Worm (Caenorhabditis elegans) whole organism, young adult: ENCODE measurements around the gene Y40H4A.2.

Experiments
- B0261.1 ChIP-seq: sonication (generic microtip); optimal IDR thresholded peaks from 2 replicates; lab custom pipeline; 2016; ENCODE audit warnings: mild to moderate bottlenecking, missing genetic modification characterization, moderate library complexity, missing compliant biosample characterization
- F10E7.11 ChIP-seq: sonication (generic microtip); optimal IDR thresholded peaks from 2 replicates; lab custom pipeline; 2017; ENCODE audit warnings: mild to moderate bottlenecking, missing genetic modification characterization, moderate library complexity, missing compliant biosample characterization
- F39B2.1 ChIP-seq: fragments of 200-800 bp; sonication (Bioruptor generic); IDR thresholded peaks from 2 replicates; pipeline ENCODE4 v1.3.6; 2022; ENCODE audit warnings: missing genetic modification reagents, missing genetic modification characterization, missing compliant biosample characterization
- F49E8.2 ChIP-seq: sonication (generic microtip); optimal IDR thresholded peaks from 3 replicates; lab custom pipeline; 2017; ENCODE audit warnings: missing genetic modification characterization, mild to moderate bottlenecking, missing compliant biosample characterization, antibody characterized with exemption, moderate library complexity; ENCODE audit not compliant: insufficient read depth
- F57C9.4 ChIP-seq: sonication (generic microtip); optimal IDR thresholded peaks from 2 replicates; lab custom pipeline; 2017; ENCODE audit warnings: mild to moderate bottlenecking, missing genetic modification characterization, missing compliant biosample characterization
- Y53G8AR.9 ChIP-seq: fragments of 200-800 bp; sonication (Bioruptor generic); conservative IDR thresholded peaks from 2 replicates; pipeline ENCODE4 v1.3.6; 2022; ENCODE audit warnings: missing genetic modification reagents, missing genetic modification characterization, missing compliant biosample characterization
- Y79H2A.3 ChIP-seq: fragments of 200-800 bp; sonication (Bioruptor generic); conservative IDR thresholded peaks from 2 replicates; pipeline ENCODE4 v1.3.6; 2022; ENCODE audit warnings: missing genetic modification reagents, missing genetic modification characterization, missing compliant biosample characterization
- akir-1 ChIP-seq: fragments of 200-800 bp; sonication (Bioruptor generic); optimal IDR thresholded peaks from 2 replicates; lab custom pipeline; 2018; ENCODE audit warnings: mild to moderate bottlenecking, missing genetic modification characterization, moderate library complexity, missing compliant biosample characterization
- aptf-3 ChIP-seq: fragments of 200-800 bp; sonication (Bioruptor generic); IDR thresholded peaks from 2 replicates; pipeline ENCODE4 v1.3.6; 2022; ENCODE audit warnings: missing genetic modification characterization, missing compliant biosample characterization
- atf-7 ChIP-seq: sonication (generic microtip); optimal IDR thresholded peaks from 2 replicates; lab custom pipeline; 2017; ENCODE audit warnings: mild to moderate bottlenecking, missing genetic modification characterization, missing compliant biosample characterization
- athp-1 ChIP-seq: sonication (generic microtip); optimal IDR thresholded peaks from 2 replicates; lab custom pipeline; 2017; ENCODE audit warnings: mild to moderate bottlenecking, missing genetic modification characterization, missing compliant biosample characterization
- attf-3 ChIP-seq: fragments of 200-800 bp; sonication (Bioruptor generic); conservative IDR thresholded peaks from 2 replicates; pipeline ENCODE4 v1.3.6; 2022; ENCODE audit warnings: missing genetic modification reagents, missing genetic modification characterization, missing compliant biosample characterization
- attf-5 ChIP-seq: fragments of 200-800 bp; sonication (Bioruptor generic); optimal IDR thresholded peaks from 2 replicates; lab custom pipeline; 2018; ENCODE audit warnings: mild to moderate bottlenecking, missing genetic modification characterization, missing compliant biosample characterization
- ccch-3 ChIP-seq: fragments of 200-800 bp; sonication (Bioruptor generic); optimal IDR thresholded peaks from 2 replicates; lab custom pipeline; 2018; ENCODE audit warnings: mild to moderate bottlenecking, missing genetic modification characterization, missing compliant biosample characterization
- dpl-1 ChIP-seq: fragments of 150-350 bp; optimal IDR thresholded peaks from 2 replicates; lab custom pipeline; 2014; ENCODE audit warnings: missing biosample characterization, missing genetic modification reagents, missing genetic modification characterization
- ets-4 ChIP-seq: fragments of 200-800 bp; sonication (Bioruptor generic); optimal IDR thresholded peaks from 2 replicates; lab custom pipeline; 2018; ENCODE audit warnings: mild to moderate bottlenecking, missing genetic modification characterization, missing compliant biosample characterization
- hlh-26 ChIP-seq: fragments of 200-800 bp; sonication (Bioruptor generic); conservative IDR thresholded peaks from 2 replicates; pipeline ENCODE4 v1.3.6; 2022; ENCODE audit warnings: missing genetic modification reagents, missing genetic modification characterization, missing compliant biosample characterization
- let-526 ChIP-seq: fragments of 200-800 bp; sonication (Bioruptor generic); IDR thresholded peaks from 2 replicates; pipeline ENCODE4 v1.3.6; 2022; ENCODE audit warnings: missing genetic modification reagents, missing genetic modification characterization, missing compliant biosample characterization
- lin-26 ChIP-seq: fragments of 200-800 bp; sonication (Bioruptor generic); IDR thresholded peaks from 2 replicates; pipeline ENCODE4 v1.3.6; 2022; ENCODE audit warnings: missing genetic modification reagents, missing genetic modification characterization, missing compliant biosample characterization
- lin-40 ChIP-seq: sonication (generic microtip); optimal IDR thresholded peaks from 2 replicates; lab custom pipeline; 2016; ENCODE audit warnings: missing genetic modification characterization, mild to moderate bottlenecking, missing compliant biosample characterization, missing genotype, missing genetic modification reagents
- lir-1 ChIP-seq: fragments of 200-800 bp; sonication (Bioruptor generic); conservative IDR thresholded peaks from 2 replicates; pipeline ENCODE4 v1.3.6; 2022; ENCODE audit warnings: missing genetic modification reagents, missing genetic modification characterization, missing compliant biosample characterization
- lsl-1 ChIP-seq: fragments of 200-800 bp; sonication (Bioruptor generic); optimal IDR thresholded peaks from 2 replicates; lab custom pipeline; 2018; ENCODE audit warnings: mild to moderate bottlenecking, missing genetic modification characterization, moderate library complexity, missing compliant biosample characterization
- lsy-27 ChIP-seq: sonication (generic microtip); optimal IDR thresholded peaks from 2 replicates; lab custom pipeline; 2017; ENCODE audit warnings: missing genetic modification characterization, mild to moderate bottlenecking, missing compliant biosample characterization, antibody characterized with exemption, missing genotype, borderline replicate concordance; ENCODE audit not compliant: insufficient read depth
- mcd-1 ChIP-seq: fragments of 200-800 bp; sonication (Bioruptor generic); IDR thresholded peaks from 2 replicates; pipeline ENCODE4 v1.3.6; 2022; ENCODE audit warnings: missing genetic modification reagents, missing genetic modification characterization, missing compliant biosample characterization
- mes-4 ChIP-seq: sonication (generic microtip); optimal IDR thresholded peaks from 2 replicates; lab custom pipeline; 2016; ENCODE audit warnings: missing genotype, missing genetic modification characterization, missing compliant biosample characterization
- mxl-1 ChIP-seq: sonication (generic microtip); optimal IDR thresholded peaks from 2 replicates; lab custom pipeline; 2016; ENCODE audit warnings: missing genetic modification characterization, missing compliant biosample characterization
- nhr-120 ChIP-seq: fragments of 200-800 bp; sonication (Bioruptor generic); IDR thresholded peaks from 2 replicates; pipeline ENCODE4 v1.3.6; 2022; ENCODE audit warnings: missing genetic modification characterization, missing compliant biosample characterization
- nhr-179 ChIP-seq: sonication (generic microtip); optimal IDR thresholded peaks from 2 replicates; lab custom pipeline; 2016; ENCODE audit warnings: mild to moderate bottlenecking, missing genetic modification characterization, missing compliant biosample characterization
- nhr-80 ChIP-seq: sonication (generic microtip); optimal IDR thresholded peaks from 2 replicates; lab custom pipeline; 2016; ENCODE audit warnings: missing genetic modification characterization, missing compliant biosample characterization
- pha-4 ChIP-seq: fragments of 150-350 bp; sonication (generic microtip); optimal IDR thresholded peaks from 2 replicates; lab custom pipeline; 2014; ENCODE audit warnings: missing biosample characterization, missing genetic modification reagents, missing genetic modification characterization
- rcor-1 ChIP-seq: fragments of 200-800 bp; sonication (Bioruptor generic); IDR thresholded peaks from 2 replicates; pipeline ENCODE4 v1.3.6; 2022; ENCODE audit warnings: missing genetic modification reagents, missing genetic modification characterization, missing compliant biosample characterization
- rec-8 ChIP-seq, 2 experiments: sonication (generic microtip); optimal IDR thresholded peaks; 2 replicates each; lab custom pipeline; 2016; ENCODE audit warnings: mild to moderate bottlenecking in 2 of 2, missing genetic modification characterization in 2 of 2, missing genetic modification reagents in 2 of 2, missing genotype in 2 of 2, missing biosample characterization in 1 of 2, missing compliant biosample characterization in 1 of 2, moderate library complexity in 1 of 2
- rpc-1 ChIP-seq, 2 experiments: fragments of 150-350 bp in 1 of 2; sonication (generic microtip) in 1 of 2; optimal IDR thresholded peaks; 2 replicates each; lab custom pipeline; 2014 to 2018; ENCODE audit warnings: missing biosample characterization in 1 of 2, missing genetic modification characterization in 1 of 2, missing genetic modification reagents in 1 of 2, missing genotype in 1 of 2
- snpc-3.4 ChIP-seq: sonication (generic microtip); optimal IDR thresholded peaks from 2 replicates; lab custom pipeline; 2017; ENCODE audit warnings: missing genetic modification characterization, mild to moderate bottlenecking, missing compliant biosample characterization, antibody characterized with exemption, moderate library complexity, missing genotype, missing genetic modification reagents
- sptf-2 ChIP-seq: fragments of 200-800 bp; sonication (Bioruptor generic); optimal IDR thresholded peaks from 2 replicates; lab custom pipeline; 2018; ENCODE audit warnings: mild to moderate bottlenecking, missing genetic modification characterization, missing compliant biosample characterization
- ztf-18 ChIP-seq: sonication (generic microtip); optimal IDR thresholded peaks from 2 replicates; lab custom pipeline; 2016; ENCODE audit warnings: missing genotype, mild to moderate bottlenecking, missing genetic modification characterization, missing compliant biosample characterization
- ztf-6 ChIP-seq: fragments of 200-800 bp; sonication (Bioruptor generic); IDR thresholded peaks from 2 replicates; pipeline ENCODE4 v1.3.6; 2022; ENCODE audit warnings: missing genetic modification reagents, missing genetic modification characterization, missing compliant biosample characterization

Y40H4A.2 gene

DNA sequence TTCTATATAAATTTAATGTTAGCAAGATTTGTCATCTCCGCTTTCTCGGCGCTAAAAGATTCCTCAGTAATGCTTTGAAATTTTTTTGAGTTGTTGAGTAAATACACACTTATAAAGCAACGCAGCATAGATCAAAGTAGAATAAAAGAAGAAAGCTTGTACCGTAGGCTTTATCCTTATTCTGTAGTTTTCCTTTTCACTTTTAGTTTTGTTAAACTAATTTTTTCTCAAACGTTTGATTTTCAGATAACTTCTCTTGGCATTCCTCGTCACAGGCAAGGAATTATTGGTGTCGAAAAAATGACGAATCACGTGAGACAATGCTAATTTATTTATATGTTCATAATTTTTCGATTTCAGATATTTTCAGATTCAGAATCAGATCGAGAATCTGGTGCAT lies 22.7 kb downstream of the Y40H4A.2 start, which contains the start of gene C53A5.11:
Gene C53A5.11 (plus strand): TSS at position 301 of the 400 bp plus-strand sequence.
- TF ChIP-seq pha-4 (tag; lab: Kevin White, UChicago) (no peak), attf-5 (GFP tag; lab: Kevin White, UChicago) (no peak), mes-4 (tag; lab: Kevin White, UChicago) (no peak), akir-1 (GFP tag; lab: Kevin White, UChicago) (no peak), F57C9.4 (tag; lab: Kevin White, UChicago) (no peak), ccch-3 (GFP tag; lab: Kevin White, UChicago) (no peak), lsy-27 (tag; lab: Kevin White, UChicago) (no peak), mxl-1 (tag; lab: Kevin White, UChicago) (no peak), Y79H2A.3 (GFP tag; lab: Robert Waterston, UW) (no peak), hlh-26 (no peak), athp-1 (tag; lab: Kevin White, UChicago) (no peak), nhr-179 (tag; lab: Kevin White, UChicago) (no peak), nhr-120 (no peak), F49E8.2 (tag; lab: Kevin White, UChicago) (no peak), ztf-18 (tag; lab: Kevin White, UChicago) (no peak), lin-26 (GFP tag; lab: Robert Waterston, UW) (no peak)

DNA sequence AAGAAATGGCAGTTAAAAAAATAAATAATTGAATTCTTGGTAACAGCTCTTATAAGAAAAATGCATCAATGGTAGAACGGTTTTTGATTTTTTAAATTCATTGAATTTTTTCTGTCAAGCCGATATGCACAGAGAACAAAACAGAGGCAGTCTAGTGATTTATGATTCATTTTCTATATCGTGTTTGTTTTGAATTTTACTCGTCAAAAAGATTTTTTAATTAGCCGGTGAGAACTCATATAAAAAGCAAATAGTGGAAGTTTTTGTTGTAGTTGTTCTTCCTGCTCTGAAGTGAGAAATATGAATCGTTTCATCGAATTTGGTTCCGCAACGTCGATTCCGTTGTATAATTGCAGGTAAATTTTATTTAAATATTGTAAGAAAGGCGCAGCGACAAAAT lies 25.9 kb downstream of the Y40H4A.2 start, which contains the start of gene srt-32:
Gene srt-32 (plus strand): TSS at position 301 of the 400 bp plus-strand sequence.
- no peak for TF ChIP-seq let-526 (GFP tag; lab: Robert Waterston, UW)
- TF ChIP-seq dpl-1 (GFP tag; lab: Kevin White, UChicago): no peak
- TF ChIP-seq aptf-3: no peak
- no peak for TF ChIP-seq F49E8.2 (tag; lab: Kevin White, UChicago)
- TF ChIP-seq attf-5 (GFP tag; lab: Kevin White, UChicago): no peak
- TF ChIP-seq lin-40: no peak
- no peak for TF ChIP-seq nhr-80 (tag; lab: Kevin White, UChicago)
- TF ChIP-seq Y53G8AR.9 (GFP tag; lab: Robert Waterston, UW): no peak
- TF ChIP-seq lir-1 (GFP tag; lab: Robert Waterston, UW): no peak
- TF ChIP-seq F39B2.1 (GFP tag; lab: Robert Waterston, UW): no peak
- no peak for TF ChIP-seq mcd-1 (GFP tag; lab: Robert Waterston, UW)
- no peak for TF ChIP-seq ets-4 (GFP tag; lab: Kevin White, UChicago)
- no peak for TF ChIP-seq rpc-1 (optimal IDR thresholded peaks at IDR 0.05; lab: Kevin White, UChicago)
- TF ChIP-seq rpc-1 (tag; optimal IDR thresholded peaks at IDR 0.05; lab: Kevin White, UChicago): no peak
- TF ChIP-seq, all 124 proteins: peak for 0

DNA sequence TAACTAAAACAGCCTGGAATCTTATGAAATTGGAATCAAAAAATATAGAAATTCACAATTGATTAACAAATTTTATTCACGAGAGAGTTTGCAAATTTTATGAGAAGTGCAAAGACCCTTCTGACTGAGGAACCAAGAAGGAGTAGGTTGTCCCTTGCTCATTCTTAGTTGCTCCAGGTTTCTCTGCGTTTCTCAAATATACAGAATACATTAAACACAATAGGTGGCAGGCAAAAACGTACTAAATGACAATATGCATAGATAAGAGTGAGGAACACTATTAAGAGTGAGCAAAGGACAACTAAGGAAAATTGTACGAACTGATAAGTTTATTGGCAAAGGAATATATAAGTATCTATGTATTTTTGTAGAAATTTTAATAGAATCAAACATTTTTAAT lies 26.5 kb downstream of the Y40H4A.2 start, which contains the start of gene C53A5.9:
Gene C53A5.9 (minus strand): TSS at position 101 of the 400 bp plus-strand sequence.
- TF ChIP-seq sptf-2 (no peak), F10E7.11 (tag; lab: Kevin White, UChicago) (no peak), lir-1 (GFP tag; lab: Robert Waterston, UW) (no peak), atf-7 (no peak), rcor-1 (no peak), lsl-1 (no peak), attf-3 (GFP tag; lab: Robert Waterston, UW) (no peak), ztf-6 (GFP tag; lab: Robert Waterston, UW) (no peak), rec-8 (tag; optimal IDR thresholded peaks at IDR 0.05; lab: Kevin White, UChicago) (no peak), mcd-1 (GFP tag; lab: Robert Waterston, UW) (no peak), snpc-3.4 (tag; lab: Kevin White, UChicago) (no peak), B0261.1 (no peak)
